Worm (Caenorhabditis elegans) whole organism, late embryonic: ENCODE measurements around the gene tag-342.
A peak's percentile ranks its signal among the peaks of the same experiment; 100 is the strongest.

Experiments
- F13H6.1 ChIP-seq: sonication (generic microtip); optimal IDR thresholded peaks from 2 replicates; lab custom pipeline; 2016; ENCODE audit warnings: missing genetic modification characterization, missing compliant biosample characterization
- K09A11.1 ChIP-seq: sonication (generic microtip); optimal IDR thresholded peaks from 2 replicates; lab custom pipeline; 2017; ENCODE audit warnings: antibody characterized with exemption, mild to moderate bottlenecking, missing genetic modification characterization, missing compliant biosample characterization; ENCODE audit not compliant: insufficient read depth
- T23F11.4 ChIP-seq: fragments of 200-800 bp; sonication (Bioruptor generic); optimal IDR thresholded peaks from 2 replicates; lab custom pipeline; 2018; ENCODE audit warnings: mild to moderate bottlenecking, missing genetic modification characterization, missing compliant biosample characterization
- ama-1 ChIP-seq: fragments of 150-350 bp; optimal IDR thresholded peaks from 2 replicates; lab custom pipeline; 2014
- ceh-18 ChIP-seq: sonication (generic microtip); optimal IDR thresholded peaks from 2 replicates; lab custom pipeline; 2016; ENCODE audit warnings: missing genetic modification characterization, missing compliant biosample characterization
- ceh-19 ChIP-seq: fragments of 200-800 bp; sonication (Bioruptor generic); optimal IDR thresholded peaks from 2 replicates; lab custom pipeline; 2018; ENCODE audit warnings: mild to moderate bottlenecking, missing genetic modification characterization, missing compliant biosample characterization
- ceh-2 ChIP-seq: sonication (generic microtip); optimal IDR thresholded peaks from 2 replicates; lab custom pipeline; 2016; ENCODE audit warnings: missing genotype, missing genetic modification characterization, missing compliant biosample characterization
- ceh-22 ChIP-seq: sonication (generic microtip); optimal IDR thresholded peaks from 2 replicates; lab custom pipeline; 2017; ENCODE audit warnings: missing biosample characterization, missing genetic modification characterization
- ceh-24 ChIP-seq: sonication (generic microtip); optimal IDR thresholded peaks from 2 replicates; lab custom pipeline; 2016; ENCODE audit warnings: mild to moderate bottlenecking, missing genetic modification characterization, missing compliant biosample characterization
- ceh-30 ChIP-seq: fragments of 150-350 bp; optimal IDR thresholded peaks from 2 replicates; lab custom pipeline; 2014; ENCODE audit warnings: missing biosample characterization, missing genetic modification characterization
- ceh-31 ChIP-seq: sonication (generic microtip); optimal IDR thresholded peaks from 2 replicates; lab custom pipeline; 2016; ENCODE audit warnings: missing genetic modification characterization, missing compliant biosample characterization
- ceh-34 ChIP-seq: sonication (generic microtip); optimal IDR thresholded peaks from 2 replicates; lab custom pipeline; 2016; ENCODE audit warnings: mild to moderate bottlenecking, missing genetic modification characterization, missing compliant biosample characterization
- ceh-45 ChIP-seq: fragments of 200-800 bp; sonication (Bioruptor generic); IDR thresholded peaks from 2 replicates; pipeline ENCODE4 v1.3.6; 2022; ENCODE audit warnings: missing genetic modification reagents, missing genetic modification characterization, missing compliant biosample characterization
- ceh-48 ChIP-seq: sonication (generic microtip); optimal IDR thresholded peaks from 2 replicates; lab custom pipeline; 2016; ENCODE audit warnings: missing genetic modification characterization, inconsistent platforms, missing compliant biosample characterization
- che-1 ChIP-seq: sonication (generic microtip); optimal IDR thresholded peaks from 2 replicates; lab custom pipeline; 2016; ENCODE audit warnings: mild to moderate bottlenecking, missing genetic modification characterization, missing compliant biosample characterization
- fkh-10 ChIP-seq: fragments of 150-350 bp; optimal IDR thresholded peaks from 2 replicates; lab custom pipeline; 2014; ENCODE audit warnings: missing biosample characterization, missing genetic modification reagents, missing genetic modification characterization
- fkh-6 ChIP-seq: sonication (generic microtip); optimal IDR thresholded peaks from 2 replicates; lab custom pipeline; 2016; ENCODE audit warnings: missing genetic modification characterization, missing compliant biosample characterization
- gmeb-2 ChIP-seq: sonication (generic microtip); optimal IDR thresholded peaks from 2 replicates; lab custom pipeline; 2016; ENCODE audit warnings: missing genetic modification characterization, inconsistent platforms, missing compliant biosample characterization
- hlh-13 ChIP-seq: fragments of 200-800 bp; sonication (Bioruptor generic); optimal IDR thresholded peaks from 2 replicates; lab custom pipeline; 2018; ENCODE audit warnings: mild to moderate bottlenecking, missing genetic modification characterization, missing compliant biosample characterization
- hlh-15 ChIP-seq: sonication (generic microtip); optimal IDR thresholded peaks from 2 replicates; lab custom pipeline; 2016; ENCODE audit warnings: missing genetic modification characterization, missing compliant biosample characterization
- hlh-30 ChIP-seq: sonication (generic microtip); optimal IDR thresholded peaks from 2 replicates; lab custom pipeline; 2017; ENCODE audit warnings: antibody characterized with exemption, missing genetic modification characterization, missing compliant biosample characterization; ENCODE audit not compliant: insufficient read depth
- hlh-8 ChIP-seq: sonication (generic microtip); optimal IDR thresholded peaks from 2 replicates; lab custom pipeline; 2016; ENCODE audit warnings: missing genotype, missing genetic modification characterization, missing compliant biosample characterization
- lin-11 ChIP-seq: fragments of 200-800 bp; sonication (Bioruptor generic); optimal IDR thresholded peaks from 2 replicates; lab custom pipeline; 2018; ENCODE audit warnings: mild to moderate bottlenecking, missing genetic modification characterization, missing compliant biosample characterization
- madf-2 ChIP-seq: sonication (generic microtip); optimal IDR thresholded peaks from 2 replicates; lab custom pipeline; 2017; ENCODE audit warnings: missing genetic modification characterization, missing compliant biosample characterization
- nfya-1 ChIP-seq: sonication (generic microtip); optimal IDR thresholded peaks from 2 replicates; lab custom pipeline; 2017; ENCODE audit warnings: missing genetic modification characterization, mild to moderate bottlenecking, missing compliant biosample characterization, antibody characterized with exemption, moderate library complexity
- nhr-232 ChIP-seq: sonication (generic microtip); optimal IDR thresholded peaks from 2 replicates; lab custom pipeline; 2016; ENCODE audit warnings: missing genetic modification characterization, missing compliant biosample characterization
- npax-4 ChIP-seq: sonication (generic microtip); optimal IDR thresholded peaks from 2 replicates; lab custom pipeline; 2016; ENCODE audit warnings: missing genetic modification characterization, missing compliant biosample characterization
- pag-3 ChIP-seq: sonication (generic microtip); optimal IDR thresholded peaks from 2 replicates; lab custom pipeline; 2016; ENCODE audit warnings: missing compliant biosample characterization, missing genetic modification characterization, borderline replicate concordance
- pat-9 ChIP-seq: fragments of 200-800 bp; sonication (Bioruptor generic); optimal IDR thresholded peaks from 2 replicates; lab custom pipeline; 2018; ENCODE audit warnings: mild to moderate bottlenecking, missing genetic modification characterization, moderate library complexity, missing compliant biosample characterization
- pax-1 ChIP-seq: fragments of 150-350 bp; optimal IDR thresholded peaks from 2 replicates; lab custom pipeline; 2014; ENCODE audit warnings: missing biosample characterization, missing genetic modification characterization
- pha-4 ChIP-seq: fragments of 150-350 bp; optimal IDR thresholded peaks from 2 replicates; lab custom pipeline; 2018; ENCODE audit warnings: missing biosample characterization, missing genetic modification reagents, missing genetic modification characterization
- pros-1 ChIP-seq: fragments of 150-350 bp; optimal IDR thresholded peaks from 2 replicates; lab custom pipeline; 2014; ENCODE audit warnings: missing biosample characterization, missing genetic modification reagents, missing genetic modification characterization
- ref-2 ChIP-seq: sonication (generic microtip); optimal IDR thresholded peaks from 2 replicates; lab custom pipeline; 2016; ENCODE audit warnings: missing genetic modification characterization, missing compliant biosample characterization
- rnt-1 ChIP-seq: sonication (generic microtip); optimal IDR thresholded peaks from 2 replicates; lab custom pipeline; 2016; ENCODE audit warnings: missing genetic modification characterization, missing compliant biosample characterization
- sdc-2 ChIP-seq: sonication (generic microtip); optimal IDR thresholded peaks from 2 replicates; lab custom pipeline; 2016; ENCODE audit warnings: missing genotype, missing genetic modification characterization, missing compliant biosample characterization
- sox-2 ChIP-seq: fragments of 200-800 bp; sonication (Bioruptor generic); IDR thresholded peaks from 2 replicates; pipeline ENCODE4 v1.3.6; 2022; ENCODE audit warnings: missing genetic modification reagents, missing genetic modification characterization, missing compliant biosample characterization
- sox-4 ChIP-seq: sonication (generic microtip); optimal IDR thresholded peaks from 2 replicates; lab custom pipeline; 2017; ENCODE audit warnings: mild to moderate bottlenecking, missing genetic modification characterization, inconsistent platforms, missing compliant biosample characterization
- syd-9 ChIP-seq: sonication (generic microtip); optimal IDR thresholded peaks from 2 replicates; lab custom pipeline; 2016; ENCODE audit warnings: mild to moderate bottlenecking, missing genetic modification characterization, moderate library complexity, missing compliant biosample characterization
- tbx-2 ChIP-seq: sonication (generic microtip); optimal IDR thresholded peaks from 2 replicates; lab custom pipeline; 2016; ENCODE audit warnings: missing genetic modification characterization, missing compliant biosample characterization
- tbx-7 ChIP-seq: sonication (generic microtip); optimal IDR thresholded peaks from 2 replicates; lab custom pipeline; 2016; ENCODE audit warnings: missing genotype, missing genetic modification characterization, missing compliant biosample characterization
- ttx-3 ChIP-seq: sonication (generic microtip); optimal IDR thresholded peaks from 2 replicates; lab custom pipeline; 2016; ENCODE audit warnings: missing genetic modification reagents, missing genetic modification characterization, missing compliant biosample characterization
- unc-3 ChIP-seq, 2 experiments: fragments of 200-800 bp in 1 of 2; sonication (Bioruptor generic) in 1 of 2; sonication (generic microtip) in 1 of 2; conservative IDR thresholded peaks in 1 of 2; optimal IDR thresholded peaks in 1 of 2; 2 replicates each; pipeline versions ENCODE4 v1.3.6 to Lab custom; 2016 to 2022; ENCODE audit warnings: missing compliant biosample characterization in 2 of 2, missing genetic modification characterization in 2 of 2, missing genetic modification reagents in 1 of 2
- unc-55 ChIP-seq: sonication (generic microtip); optimal IDR thresholded peaks from 2 replicates; lab custom pipeline; 2017; ENCODE audit warnings: missing biosample characterization, missing genetic modification reagents, missing genetic modification characterization
- zip-5 ChIP-seq: sonication (generic microtip); optimal IDR thresholded peaks from 2 replicates; lab custom pipeline; 2016; ENCODE audit warnings: missing genetic modification characterization, missing compliant biosample characterization

Gene tag-342

DNA sequence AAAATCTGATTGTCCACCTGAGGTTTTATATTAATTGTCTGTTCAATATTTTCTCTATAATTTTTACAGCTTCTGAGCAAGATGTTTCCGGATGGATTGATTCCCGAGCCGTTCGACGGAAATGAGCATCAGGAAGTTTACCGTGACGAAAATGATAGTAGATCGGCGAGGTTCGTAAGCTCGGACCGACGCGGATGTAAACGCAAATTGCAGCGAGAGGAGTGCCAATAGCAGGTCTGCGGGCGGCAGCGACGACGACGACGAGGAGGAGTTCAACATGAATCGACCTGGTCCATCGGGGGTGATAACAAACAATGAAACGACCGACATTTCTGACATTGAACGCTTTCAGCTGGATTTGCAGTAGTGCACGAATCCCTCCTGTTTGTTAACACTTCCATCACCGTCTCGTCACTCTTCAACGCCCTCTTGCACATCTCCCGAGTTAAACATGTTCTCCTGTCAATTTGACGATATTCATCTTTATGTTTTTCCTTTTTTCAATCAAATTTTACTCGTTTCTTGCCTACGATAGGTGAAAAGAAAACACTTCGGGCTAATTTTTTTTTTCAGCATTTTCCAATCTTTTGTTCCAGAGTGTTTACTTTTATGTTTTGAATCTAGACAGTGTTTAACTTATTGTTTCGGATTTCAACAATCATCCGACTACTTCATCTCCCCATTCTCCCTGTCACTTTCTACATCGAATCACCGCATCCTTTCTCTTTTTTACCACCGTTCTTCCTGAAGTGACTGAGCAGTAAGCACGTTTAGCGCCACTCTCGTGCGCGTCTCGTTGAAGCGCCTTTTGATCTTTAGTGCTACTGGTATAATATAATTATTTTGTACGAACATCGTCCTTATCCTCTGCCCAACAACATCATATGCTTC, 5.8 kb upstream of the tag-342 start:
- no peak for TF ChIP-seq nfya-1
- TF ChIP-seq hlh-15 (tag; lab: Kevin White, UChicago) = no peak
- TF ChIP-seq K09A11.1 (tag; lab: Kevin White, UChicago) = no peak
- no peak for TF ChIP-seq gmeb-2 (tag; lab: Kevin White, UChicago)
- TF ChIP-seq fkh-6 (tag; lab: Kevin White, UChicago) = no peak
- no peak for TF ChIP-seq ref-2 (tag; lab: Kevin White, UChicago)
- no peak for TF ChIP-seq T23F11.4 (GFP tag; lab: Kevin White, UChicago)
- no peak for TF ChIP-seq syd-9 (tag; lab: Kevin White, UChicago)
- TF ChIP-seq ttx-3 = no peak
- no peak for TF ChIP-seq ceh-34 (tag; lab: Kevin White, UChicago)
- no peak for TF ChIP-seq tbx-7 (tag; lab: Kevin White, UChicago)
- no peak for TF ChIP-seq sdc-2 (tag; lab: Kevin White, UChicago)
- no peak for TF ChIP-seq pag-3 (tag; lab: Kevin White, UChicago)
- TF ChIP-seq pha-4 (tag; lab: Kevin White, UChicago) = no peak
- no peak for TF ChIP-seq hlh-8
- no peak for TF ChIP-seq ceh-18 (tag; lab: Kevin White, UChicago)
- no peak for TF ChIP-seq pax-1 (tag; lab: Kevin White, UChicago)

DNA sequence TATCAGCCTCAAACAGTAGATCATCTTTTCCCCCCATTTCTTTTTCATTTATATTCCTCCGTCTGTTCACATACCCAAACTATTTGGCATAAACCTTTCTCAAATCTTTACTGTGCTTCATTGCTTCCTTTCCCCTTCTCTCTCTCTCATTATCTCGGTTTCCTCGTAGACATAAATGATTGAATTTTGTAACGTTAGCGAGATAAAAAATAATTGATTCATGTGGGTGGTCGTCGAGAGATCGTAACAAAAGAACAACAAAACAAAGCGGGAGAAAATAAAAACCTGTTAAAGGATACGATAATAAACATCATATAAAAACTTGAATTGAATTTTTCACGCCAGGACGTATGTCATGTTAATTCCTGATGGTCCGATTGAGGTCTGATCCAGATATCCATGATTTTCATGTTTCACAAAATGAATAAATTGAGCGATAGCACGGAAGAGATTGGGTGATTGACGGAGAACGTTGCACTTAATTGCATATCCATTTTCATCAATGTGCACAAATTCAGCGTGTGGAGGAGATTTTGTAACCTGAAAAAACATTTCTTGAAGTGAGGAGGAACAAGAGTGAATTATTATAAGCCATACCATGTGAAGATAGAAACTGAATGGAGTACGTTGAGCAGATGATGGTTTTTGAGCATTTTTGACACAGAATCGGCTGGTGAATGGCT, 5.0 kb upstream of the tag-342 start:
- TF ChIP-seq fkh-6 (tag; lab: Kevin White, UChicago) = no peak
- no peak for TF ChIP-seq syd-9 (tag; lab: Kevin White, UChicago)
- no peak for TF ChIP-seq ceh-30 (tag; lab: Kevin White, UChicago)
- peak; percentile 9 for TF ChIP-seq che-1 (tag; lab: Kevin White, UChicago)
- no peak for TF ChIP-seq ceh-22 (tag; lab: Kevin White, UChicago)
- peak; percentile 50 for TF ChIP-seq ama-1 (lab: Kevin White, UChicago)
- TF ChIP-seq rnt-1 (tag; lab: Kevin White, UChicago) = no peak
- TF ChIP-seq ttx-3 = no peak

DNA sequence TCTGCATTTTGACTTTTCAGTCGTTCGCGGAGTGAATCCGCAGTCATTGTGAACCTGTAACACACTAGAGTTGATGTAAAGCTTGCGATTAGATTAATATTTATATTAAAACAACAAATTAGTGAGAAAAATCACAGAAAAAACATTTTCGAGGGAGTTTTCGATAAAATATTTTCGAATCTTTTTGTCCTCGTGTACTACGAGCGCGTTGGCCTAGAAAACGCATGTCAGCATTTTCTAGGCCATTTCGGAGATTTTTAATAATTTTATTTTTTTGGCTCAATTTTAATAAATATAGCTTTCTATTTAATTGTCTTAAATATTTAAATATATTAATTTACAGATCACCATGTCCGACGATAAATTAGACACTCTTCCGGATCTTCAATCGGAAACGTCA, 2.5 kb upstream of the tag-342 start, which contains the start of gene B0464.9:
Gene B0464.9, plus strand, starts transcription at position 344 of the 400 bp plus-strand sequence.
- TF ChIP-seq rnt-1 (tag; lab: Kevin White, UChicago) (peak; percentile 4), zip-5 (tag; lab: Kevin White, UChicago) (peak; percentile 73), tbx-2 (peak; percentile 81), sox-4 (no peak), ceh-22 (tag; lab: Kevin White, UChicago) (no peak), sox-2 (no peak), fkh-10 (GFP tag; lab: Kevin White, UChicago) (no peak), madf-2 (no peak), hlh-13 (GFP tag; lab: Kevin White, UChicago) (no peak), lin-11 (tag; lab: Kevin White, UChicago) (no peak), ceh-30 (tag; lab: Kevin White, UChicago) (no peak), ceh-34 (tag; lab: Kevin White, UChicago) (no peak), F13H6.1 (tag; lab: Kevin White, UChicago) (no peak), ceh-48 (no peak), ttx-3 (peak; percentile 40), unc-55 (GFP tag; lab: Kevin White, UChicago) (no peak), nhr-232 (tag; lab: Kevin White, UChicago) (no peak), K09A11.1 (tag; lab: Kevin White, UChicago) (no peak), tbx-7 (tag; lab: Kevin White, UChicago) (peak; percentile 63), hlh-15 (tag; lab: Kevin White, UChicago) (no peak), ceh-24 (no peak), hlh-30 (tag; lab: Kevin White, UChicago) (no peak), ceh-31 (tag; lab: Kevin White, UChicago) (peak; percentile 77), ceh-18 (tag; lab: Kevin White, UChicago) (no peak), npax-4 (no peak), ceh-19 (no peak), unc-3 (GFP tag; conservative IDR thresholded peaks at IDR 0.05; lab: Robert Waterston, UW) (no peak), unc-3 (tag; optimal IDR thresholded peaks at IDR 0.05; lab: Kevin White, UChicago) (no peak), ceh-45 (GFP tag; lab: Robert Waterston, UW) (no peak), pag-3 (tag; lab: Kevin White, UChicago) (no peak), pros-1 (tag; lab: Kevin White, UChicago) (no peak), ceh-2 (tag; lab: Kevin White, UChicago) (peak; percentile 59), pat-9 (tag; lab: Kevin White, UChicago) (no peak)
